Worm (Caenorhabditis elegans) whole organism, L3 larva: Measurements from ENCODE around the gene Y73B6BL.22.

Experiments used
- lin-39 ChIP-seq: fragments of 150-350 bp; optimal IDR thresholded peaks from 2 replicates; lab custom pipeline; 2018; ENCODE audit warnings: missing biosample characterization, missing genetic modification reagents, missing genetic modification characterization
- nhr-237 ChIP-seq: fragments of 150-350 bp; optimal IDR thresholded peaks from 2 replicates; lab custom pipeline; 2014; ENCODE audit warnings: missing biosample characterization, missing genetic modification characterization
- nhr-76 ChIP-seq: fragments of 150-350 bp; sonication (generic microtip); optimal IDR thresholded peaks from 5 replicates; lab custom pipeline; 2014; ENCODE audit warnings: missing biosample characterization, missing genetic modification characterization
- nhr-77 ChIP-seq: fragments of 150-350 bp; optimal IDR thresholded peaks from 2 replicates; lab custom pipeline; 2014; ENCODE audit warnings: missing biosample characterization, missing genetic modification characterization

DNA sequence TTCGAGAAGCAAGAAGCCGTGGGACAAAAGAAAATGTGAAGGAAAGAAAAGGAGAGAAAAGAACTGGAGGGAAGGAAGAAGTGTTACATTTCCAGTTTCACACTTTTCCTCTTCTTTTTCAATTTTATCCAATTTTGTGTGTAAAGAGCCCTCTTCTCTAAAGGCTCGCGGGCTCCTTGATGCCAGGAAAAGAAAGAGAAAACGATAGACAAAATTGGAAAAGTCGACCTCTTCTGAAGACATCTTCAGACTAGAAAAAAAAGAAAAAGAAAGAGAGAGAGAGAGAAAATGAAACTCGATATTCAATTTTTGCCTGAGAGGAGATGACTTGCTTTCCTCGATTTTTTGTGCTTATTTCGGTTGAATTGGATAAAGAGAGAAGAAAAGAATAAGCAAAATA, 31.4 kb downstream of the Y73B6BL.22 start:
- TF ChIP-seq lin-39 (no peak), nhr-77 (no peak), nhr-76 (tag; lab: Kevin White, UChicago) (no peak), nhr-237 (tag; lab: Kevin White, UChicago) (no peak)
